Worm (Caenorhabditis elegans): ENCODE results near the gene C44B7.11.

Gene C44B7.11

ce11 chrII:6909568-6910122, 12.3 kb upstream of the C44B7.11 start, which contains the start of gene asm-1 (continued):
- no peak for TF ChIP-seq grh-1 (GFP tag; IDR thresholded peaks at IDR 0.05)
- TF ChIP-seq xbp-1 (tag; optimal IDR thresholded peaks at IDR 0.05), result no peak
- no peak for TF ChIP-seq sptf-1 (tag; optimal IDR thresholded peaks at IDR 0.05)

- TF ChIP-seq C04F5.9 (tag; optimal IDR thresholded peaks at IDR 0.05), result no peak
- TF ChIP-seq Y116A8C.19 (tag; optimal IDR thresholded peaks at IDR 0.05; ENCODE audit: borderline replicate concordance), result no peak
- TF ChIP-seq pag-3 (tag; optimal IDR thresholded peaks at IDR 0.05; ENCODE audit: borderline replicate concordance, insufficient read depth), result peak; percentile 67
- peak; percentile 35 for TF ChIP-seq lin-14 (GFP tag; optimal IDR thresholded peaks at IDR 0.05)
- TF ChIP-seq fkh-10 (GFP tag; optimal IDR thresholded peaks at IDR 0.05), result no peak
- peak in 2 of 3 experiments; percentile 5 to 21 for TF ChIP-seq dpl-1 (GFP tag; optimal IDR thresholded peaks at IDR 0.05)
- no peak for TF ChIP-seq isw-1 (GFP tag; IDR thresholded peaks at IDR 0.05)
- TF ChIP-seq nhr-19 (GFP tag; conservative IDR thresholded peaks at IDR 0.05), result no peak
- TF ChIP-seq jun-1 (tag; optimal IDR thresholded peaks at IDR 0.05), result no peak
- TF ChIP-seq ztf-11 (tag; optimal IDR thresholded peaks at IDR 0.05), result no peak
- peak; percentile 7 for TF ChIP-seq rnt-1 (tag; optimal IDR thresholded peaks at IDR 0.05)
- TF ChIP-seq ces-1 (GFP tag; optimal IDR thresholded peaks at IDR 0.05), result no peak
- no peak for TF ChIP-seq zip-4 (GFP tag; optimal IDR thresholded peaks at IDR 0.05)
- TF ChIP-seq efl-3 (GFP tag; optimal IDR thresholded peaks at IDR 0.05), result no peak
- TF ChIP-seq lsy-2 (tag; optimal IDR thresholded peaks at IDR 0.05), result peak; percentile 4 to 28
- peak in 2 of 6 experiments; percentile 3 to 49 for TF ChIP-seq elt-3 (tag; optimal IDR thresholded peaks at IDR 0.05)
- peak; percentile 2 for TF ChIP-seq nhr-71 (tag; optimal IDR thresholded peaks at IDR 0.05)
- no peak for TF ChIP-seq lin-15B (tag; optimal IDR thresholded peaks at IDR 0.05)
- TF ChIP-seq sup-37 (GFP tag; optimal IDR thresholded peaks at IDR 0.05), result no peak
- no peak for TF ChIP-seq elt-2 (tag; optimal IDR thresholded peaks at IDR 0.05)
- no peak for TF ChIP-seq vab-15 (tag; optimal IDR thresholded peaks at IDR 0.05)
- TF ChIP-seq lir-3 (tag; optimal IDR thresholded peaks at IDR 0.05; ENCODE audit: poor library complexity), result peak; percentile 11
- no peak for TF ChIP-seq nhr-76 (tag; optimal IDR thresholded peaks at IDR 0.05)
- peak; percentile 37 for TF ChIP-seq nhr-85 (tag)
- TF ChIP-seq ama-1 (optimal IDR thresholded peaks at IDR 0.05), result no peak
- no peak for TF ChIP-seq lin-39 (tag; optimal IDR thresholded peaks at IDR 0.05)
- TF ChIP-seq mdl-1 (tag; optimal IDR thresholded peaks at IDR 0.05), result no peak
- no peak for TF ChIP-seq skn-1 (tag; optimal IDR thresholded peaks at IDR 0.05)
- no peak for TF ChIP-seq lin-35 (GFP tag; optimal IDR thresholded peaks at IDR 0.05)
- peak; percentile 22 for TF ChIP-seq snu-23 (GFP tag; optimal IDR thresholded peaks at IDR 0.05)
- TF ChIP-seq unc-30 (tag; optimal IDR thresholded peaks at IDR 0.05), result no peak
- no peak for TF ChIP-seq pax-3 (tag; optimal IDR thresholded peaks at IDR 0.05)
- TF ChIP-seq lin-13 (GFP tag; optimal IDR thresholded peaks at IDR 0.05), result no peak
- TF ChIP-seq xbp-1 (tag; optimal IDR thresholded peaks at IDR 0.05), result no peak
- TF ChIP-seq unc-62 (GFP tag; optimal IDR thresholded peaks at IDR 0.05), result no peak
- TF ChIP-seq egl-27 (tag; optimal IDR thresholded peaks at IDR 0.05), result no peak
- no peak for TF ChIP-seq efl-1 (optimal IDR thresholded peaks at IDR 0.05)
- peak; percentile 13 to 84 for TF ChIP-seq efl-1 (GFP tag; optimal IDR thresholded peaks at IDR 0.05 in 1 of 2)
- TF ChIP-seq blmp-1 (tag; optimal IDR thresholded peaks at IDR 0.05), result peak; percentile 83
- no peak for TF ChIP-seq unc-86 (tag; optimal IDR thresholded peaks at IDR 0.05)
- TF ChIP-seq ceh-82 (tag; optimal IDR thresholded peaks at IDR 0.05), result no peak
- no peak for TF ChIP-seq dsc-1 (tag; optimal IDR thresholded peaks at IDR 0.05)
- no peak for TF ChIP-seq aha-1 (tag; optimal IDR thresholded peaks at IDR 0.05)
- TF ChIP-seq pqm-1 (tag; optimal IDR thresholded peaks at IDR 0.05), result no peak
- no peak for TF ChIP-seq egl-13 (tag; optimal IDR thresholded peaks at IDR 0.05)
- no peak for TF ChIP-seq hpl-2 (GFP tag; optimal IDR thresholded peaks at IDR 0.05)
- no peak for TF ChIP-seq unc-130 (tag; optimal IDR thresholded peaks at IDR 0.05)
- TF ChIP-seq grh-1 (GFP tag; IDR thresholded peaks at IDR 0.05), result no peak
- no peak for TF ChIP-seq hlh-4 (tag; optimal IDR thresholded peaks at IDR 0.05)
Measured at ce11 chrII:6908689-6909088, 11.3 kb upstream of the C44B7.11 start.
